Worm (Caenorhabditis elegans) whole organism, young adult: Measurements from ENCODE around the gene npr-31.

Experiments used
- B0261.1 ChIP-seq: sonication (generic microtip); optimal IDR thresholded peaks from 2 replicates; lab custom pipeline; 2016; ENCODE audit warnings: mild to moderate bottlenecking, missing genetic modification characterization, moderate library complexity, missing compliant biosample characterization
- F23B12.7 ChIP-seq: sonication (generic microtip); optimal IDR thresholded peaks from 2 replicates; lab custom pipeline; 2017; ENCODE audit warnings: missing genetic modification characterization, mild to moderate bottlenecking, missing compliant biosample characterization, antibody characterized with exemption, moderate library complexity; ENCODE audit not compliant: insufficient read depth
- F57C9.4 ChIP-seq: sonication (generic microtip); optimal IDR thresholded peaks from 2 replicates; lab custom pipeline; 2017; ENCODE audit warnings: mild to moderate bottlenecking, missing genetic modification characterization, missing compliant biosample characterization
- K11D2.4 ChIP-seq: fragments of 200-800 bp; sonication (Bioruptor generic); IDR thresholded peaks from 2 replicates; pipeline ENCODE4 v1.3.6; 2022; ENCODE audit warnings: missing genetic modification reagents, missing genetic modification characterization, missing compliant biosample characterization
- Y95B8A.8 ChIP-seq: fragments of 200-800 bp; sonication (Bioruptor generic); IDR thresholded peaks from 2 replicates; pipeline ENCODE4 v1.3.6; 2022; ENCODE audit warnings: missing genetic modification reagents, missing genetic modification characterization, missing compliant biosample characterization
- ZK185.1 ChIP-seq: sonication (generic microtip); optimal IDR thresholded peaks from 2 replicates; lab custom pipeline; 2016; ENCODE audit warnings: mild to moderate bottlenecking, missing genetic modification characterization, missing compliant biosample characterization; ENCODE audit not compliant: poor library complexity, severe bottlenecking
- attf-3 ChIP-seq: fragments of 200-800 bp; sonication (Bioruptor generic); conservative IDR thresholded peaks from 2 replicates; pipeline ENCODE4 v1.3.6; 2022; ENCODE audit warnings: missing genetic modification reagents, missing genetic modification characterization, missing compliant biosample characterization
- ccch-3 ChIP-seq: fragments of 200-800 bp; sonication (Bioruptor generic); optimal IDR thresholded peaks from 2 replicates; lab custom pipeline; 2018; ENCODE audit warnings: mild to moderate bottlenecking, missing genetic modification characterization, missing compliant biosample characterization
- cebp-1 ChIP-seq, 2 experiments: fragments of 200-800 bp in 1 of 2; sonication (Bioruptor generic) in 1 of 2; sonication (generic microtip) in 1 of 2; IDR thresholded peaks in 1 of 2; optimal IDR thresholded peaks in 1 of 2; 2 replicates each; pipeline versions ENCODE4 v1.3.6 to Lab custom; 2017 to 2022; ENCODE audit warnings: missing compliant biosample characterization in 2 of 2, missing genetic modification characterization in 2 of 2, mild to moderate bottlenecking in 1 of 2, missing genetic modification reagents in 1 of 2, moderate library complexity in 1 of 2
- ceh-100 ChIP-seq: fragments of 200-800 bp; sonication (Bioruptor generic); IDR thresholded peaks from 2 replicates; pipeline ENCODE4 v1.3.6; 2022; ENCODE audit warnings: missing genetic modification reagents, missing genetic modification characterization, missing compliant biosample characterization
- ceh-40 ChIP-seq: fragments of 200-800 bp; sonication (Bioruptor generic); IDR thresholded peaks from 2 replicates; pipeline ENCODE4 v1.3.6; 2022; ENCODE audit warnings: missing genetic modification characterization, missing compliant biosample characterization
- egl-18 ChIP-seq: fragments of 200-800 bp; sonication (Bioruptor generic); IDR thresholded peaks from 2 replicates; pipeline ENCODE4 v1.3.6; 2022; ENCODE audit warnings: missing genetic modification reagents, missing genetic modification characterization, missing compliant biosample characterization
- him-1 ChIP-seq: sonication (generic microtip); optimal IDR thresholded peaks from 2 replicates; lab custom pipeline; 2016; ENCODE audit warnings: missing genotype, missing genetic modification reagents, missing genetic modification characterization, missing compliant biosample characterization
- hlh-26 ChIP-seq: fragments of 200-800 bp; sonication (Bioruptor generic); conservative IDR thresholded peaks from 2 replicates; pipeline ENCODE4 v1.3.6; 2022; ENCODE audit warnings: missing genetic modification reagents, missing genetic modification characterization, missing compliant biosample characterization
- let-526 ChIP-seq: fragments of 200-800 bp; sonication (Bioruptor generic); IDR thresholded peaks from 2 replicates; pipeline ENCODE4 v1.3.6; 2022; ENCODE audit warnings: missing genetic modification reagents, missing genetic modification characterization, missing compliant biosample characterization
- lin-26 ChIP-seq: fragments of 200-800 bp; sonication (Bioruptor generic); IDR thresholded peaks from 2 replicates; pipeline ENCODE4 v1.3.6; 2022; ENCODE audit warnings: missing genetic modification reagents, missing genetic modification characterization, missing compliant biosample characterization
- lin-40 ChIP-seq: sonication (generic microtip); optimal IDR thresholded peaks from 2 replicates; lab custom pipeline; 2016; ENCODE audit warnings: missing genetic modification characterization, mild to moderate bottlenecking, missing compliant biosample characterization, missing genotype, missing genetic modification reagents
- lin-54 ChIP-seq: fragments of 200-800 bp; sonication (Bioruptor generic); optimal IDR thresholded peaks from 2 replicates; lab custom pipeline; 2018; ENCODE audit warnings: mild to moderate bottlenecking, missing genetic modification characterization, missing compliant biosample characterization
- lir-1 ChIP-seq: fragments of 200-800 bp; sonication (Bioruptor generic); conservative IDR thresholded peaks from 2 replicates; pipeline ENCODE4 v1.3.6; 2022; ENCODE audit warnings: missing genetic modification reagents, missing genetic modification characterization, missing compliant biosample characterization
- madf-10 ChIP-seq: sonication (generic microtip); optimal IDR thresholded peaks from 2 replicates; lab custom pipeline; 2016; ENCODE audit warnings: mild to moderate bottlenecking, missing genetic modification characterization, missing compliant biosample characterization
- madf-6 ChIP-seq: fragments of 200-800 bp; sonication (Bioruptor generic); IDR thresholded peaks from 2 replicates; pipeline ENCODE4 v1.3.6; 2022; ENCODE audit warnings: missing genetic modification reagents, missing genetic modification characterization, missing compliant biosample characterization
- mcd-1 ChIP-seq: fragments of 200-800 bp; sonication (Bioruptor generic); IDR thresholded peaks from 2 replicates; pipeline ENCODE4 v1.3.6; 2022; ENCODE audit warnings: missing genetic modification reagents, missing genetic modification characterization, missing compliant biosample characterization
- nhr-120 ChIP-seq: fragments of 200-800 bp; sonication (Bioruptor generic); IDR thresholded peaks from 2 replicates; pipeline ENCODE4 v1.3.6; 2022; ENCODE audit warnings: missing genetic modification characterization, missing compliant biosample characterization
- pbrm-1 ChIP-seq: fragments of 200-800 bp; sonication (Bioruptor generic); IDR thresholded peaks from 2 replicates; pipeline ENCODE4 v1.3.6; 2022; ENCODE audit warnings: missing genetic modification reagents, missing genetic modification characterization, missing compliant biosample characterization
- rcor-1 ChIP-seq: fragments of 200-800 bp; sonication (Bioruptor generic); IDR thresholded peaks from 2 replicates; pipeline ENCODE4 v1.3.6; 2022; ENCODE audit warnings: missing genetic modification reagents, missing genetic modification characterization, missing compliant biosample characterization
- snpc-3.4 ChIP-seq: sonication (generic microtip); optimal IDR thresholded peaks from 2 replicates; lab custom pipeline; 2017; ENCODE audit warnings: missing genetic modification characterization, mild to moderate bottlenecking, missing compliant biosample characterization, antibody characterized with exemption, moderate library complexity, missing genotype, missing genetic modification reagents
- unc-130 ChIP-seq: sonication (generic microtip); optimal IDR thresholded peaks from 2 replicates; lab custom pipeline; 2016; ENCODE audit warnings: missing genetic modification reagents, missing genetic modification characterization, missing compliant biosample characterization
- unc-62 ChIP-seq: fragments of 150-350 bp; optimal IDR thresholded peaks from 2 replicates; lab custom pipeline; 2014; ENCODE audit warnings: missing biosample characterization, missing genetic modification reagents, missing genetic modification characterization
- xnd-1 ChIP-seq: sonication (generic microtip); optimal IDR thresholded peaks from 2 replicates; lab custom pipeline; 2016; ENCODE audit warnings: missing genotype, missing genetic modification reagents, missing genetic modification characterization, missing compliant biosample characterization
- zfh-2 ChIP-seq: fragments of 200-800 bp; sonication (Bioruptor generic); conservative IDR thresholded peaks from 2 replicates; pipeline ENCODE4 v1.3.6; 2022; ENCODE audit warnings: missing genetic modification reagents, missing genetic modification characterization, missing compliant biosample characterization
- ztf-18 ChIP-seq: sonication (generic microtip); optimal IDR thresholded peaks from 2 replicates; lab custom pipeline; 2016; ENCODE audit warnings: missing genotype, mild to moderate bottlenecking, missing genetic modification characterization, missing compliant biosample characterization
- ztf-25 ChIP-seq: fragments of 200-800 bp; sonication (Bioruptor generic); IDR thresholded peaks from 2 replicates; pipeline ENCODE4 v1.3.6; 2022; ENCODE audit warnings: missing genetic modification reagents, missing genetic modification characterization, missing compliant biosample characterization
- ztf-3 ChIP-seq: fragments of 200-800 bp; sonication (Bioruptor generic); optimal IDR thresholded peaks from 2 replicates; lab custom pipeline; 2018; ENCODE audit warnings: mild to moderate bottlenecking, missing genetic modification characterization, missing compliant biosample characterization

The npr-31 gene

ce11 chrII:7122661-7123418 lies 21.6 kb upstream of the npr-31 start, which contains the start of gene F10E7.11 (continued):
- peak; percentile 92 for TF ChIP-seq zfh-2 (GFP tag; lab: Robert Waterston, UW)
- peak; percentile 58; the same call in 1 of the 2 replicates for TF ChIP-seq K11D2.4 (GFP tag; lab: Robert Waterston, UW)
- no peak for TF ChIP-seq nhr-120
- TF ChIP-seq B0261.1 (tag; lab: Kevin White, UChicago) = no peak
- TF ChIP-seq ztf-3 (GFP tag; lab: Kevin White, UChicago) = no peak
- TF ChIP-seq ztf-25 (GFP tag; lab: Robert Waterston, UW) = 0 out of 2 replicates have a peak, but pooled peaks have one; percentile 21
- no peak for TF ChIP-seq hlh-26 (GFP tag; lab: Robert Waterston, UW)
- peak; percentile 63 for TF ChIP-seq ceh-100 (GFP tag; lab: Robert Waterston, UW)
- TF ChIP-seq ccch-3 = no peak
- peak; percentile 65; the same call in 1 of the 2 replicates for TF ChIP-seq pbrm-1 (GFP tag; lab: Robert Waterston, UW)
- TF ChIP-seq madf-6 (GFP tag; lab: Robert Waterston, UW) = no peak; the same call in 1 of the 2 replicates
- peak; percentile 52 for TF ChIP-seq ztf-18 (tag; lab: Kevin White, UChicago)
- TF ChIP-seq let-526 (GFP tag; lab: Robert Waterston, UW) = 0 out of 2 replicates have a peak, but pooled peaks have one; percentile 42
- no peak for TF ChIP-seq lir-1 (GFP tag; lab: Robert Waterston, UW)
- peak; percentile 26; the same call in 1 of the 2 replicates for TF ChIP-seq lin-26
- peak; percentile 78 for TF ChIP-seq mcd-1 (GFP tag; lab: Robert Waterston, UW)
- TF ChIP-seq egl-18 (GFP tag; lab: Robert Waterston, UW) = no peak
- no peak for TF ChIP-seq ceh-40
- TF ChIP-seq F23B12.7 (tag; lab: Kevin White, UChicago) = no peak
- TF ChIP-seq madf-10 (tag; lab: Kevin White, UChicago) = no peak
- 0 out of 2 replicates have a peak, but pooled peaks have one; percentile 13 for TF ChIP-seq Y95B8A.8
- TF ChIP-seq unc-62 (GFP tag; lab: Kevin White, UChicago) = no peak
- 0 out of 2 replicates have a peak, but pooled peaks have one; percentile 39 for TF ChIP-seq attf-3 (GFP tag; lab: Robert Waterston, UW)
- peak; percentile 4 for TF ChIP-seq xnd-1 (tag; lab: Kevin White, UChicago)
- TF ChIP-seq lin-54 = no peak
- TF ChIP-seq lin-40 (tag; lab: Kevin White, UChicago) = no peak
- TF ChIP-seq cebp-1 (GFP tag; IDR thresholded peaks at IDR 0.05; lab: Robert Waterston, UW) = peak; percentile 92
- TF ChIP-seq cebp-1 (tag; optimal IDR thresholded peaks at IDR 0.05; lab: Kevin White, UChicago) = peak; percentile 99
- TF ChIP-seq F57C9.4 = no peak
- peak; percentile 6 for TF ChIP-seq unc-130 (GFP tag; lab: Kevin White, UChicago)
- no peak for TF ChIP-seq ZK185.1 (tag; lab: Kevin White, UChicago)
- TF ChIP-seq rcor-1 (GFP tag; lab: Robert Waterston, UW) = no peak
- TF ChIP-seq him-1 (tag; lab: Kevin White, UChicago) = no peak
- TF ChIP-seq snpc-3.4 = peak; percentile 5

ce11 chrII:7126457-7126856 lies 17.9 kb upstream of the npr-31 start, which contains the start of gene F10E7.1:
F10E7.1 (plus strand) TSS chrII:7126757.
- TF ChIP-seq B0261.1 (tag; lab: Kevin White, UChicago) = no peak
